Fruit fly (Drosophila melanogaster) whole organism, adult: ENCODE results near the gene CG43796.

Source experiments
- CG11617 ChIP-seq: fragments of 200-800 bp; sonication (Bioruptor generic); optimal IDR thresholded peaks from 2 replicates; lab custom pipeline; 2017; ENCODE audit warnings: mild to moderate bottlenecking, missing biosample characterization, missing genetic modification reagents, missing genetic modification characterization
- CG12768 ChIP-seq: fragments of 200-800 bp; sonication (Bioruptor generic); optimal IDR thresholded peaks from 2 replicates; lab custom pipeline; 2017; ENCODE audit warnings: missing biosample characterization, missing genetic modification characterization, mild to moderate bottlenecking, moderate library complexity, missing genetic modification reagents
- CG1620 ChIP-seq: fragments of 200-800 bp; sonication (Bioruptor generic); optimal IDR thresholded peaks from 2 replicates; lab custom pipeline; 2016; ENCODE audit warnings: missing biosample characterization, missing genetic modification characterization
- CG33017 ChIP-seq: fragments of 200-800 bp; sonication (Bioruptor generic); optimal IDR thresholded peaks from 2 replicates; lab custom pipeline; 2018; ENCODE audit warnings: missing biosample characterization, mild to moderate bottlenecking, missing genetic modification characterization, moderate library complexity
- CG7045 ChIP-seq: fragments of 200-800 bp; sonication (Bioruptor generic); optimal IDR thresholded peaks from 2 replicates; lab custom pipeline; 2017; ENCODE audit warnings: missing biosample characterization, mild to moderate bottlenecking, missing genetic modification characterization
- Clk ChIP-seq: fragments of 200-800 bp; sonication (Bioruptor generic); optimal IDR thresholded peaks from 2 replicates; lab custom pipeline; 2017; ENCODE audit warnings: missing biosample characterization, missing genetic modification characterization
- Hr96 ChIP-seq: fragments of 200-800 bp; sonication (Bioruptor generic); optimal IDR thresholded peaks from 2 replicates; lab custom pipeline; 2016; ENCODE audit warnings: missing biosample characterization, missing genetic modification characterization
- Mnt ChIP-seq: fragments of 200-800 bp; sonication (Bioruptor generic); optimal IDR thresholded peaks from 2 replicates; lab custom pipeline; 2016; ENCODE audit warnings: missing biosample characterization, mild to moderate bottlenecking, missing genetic modification characterization
- cic ChIP-seq: fragments of 200-800 bp; sonication (Bioruptor generic); optimal IDR thresholded peaks from 2 replicates; lab custom pipeline; 2017; ENCODE audit warnings: missing biosample characterization, mild to moderate bottlenecking, missing genetic modification characterization, moderate library complexity
- cnc ChIP-seq, 2 experiments: fragments of >200 bp; optimal IDR thresholded peaks; 2 replicates each; lab custom pipeline; 2017
- kay ChIP-seq: fragments of 200-800 bp; sonication (Bioruptor generic); peaks from one replicate; lab custom pipeline; 2016; ENCODE audit warnings: missing biosample characterization, missing genetic modification characterization, borderline replicate concordance
- ovo ChIP-seq: fragments of 200-800 bp; sonication (Bioruptor generic); optimal IDR thresholded peaks from 2 replicates; lab custom pipeline; 2016; ENCODE audit warnings: missing biosample characterization, missing genetic modification characterization
- pad ChIP-seq: fragments of 200-800 bp; sonication (Bioruptor generic); optimal IDR thresholded peaks from 3 replicates; lab custom pipeline; 2017; ENCODE audit warnings: missing biosample characterization, missing genetic modification characterization, mild to moderate bottlenecking, moderate library complexity, missing genetic modification reagents
- tj ChIP-seq: fragments of 200-800 bp; sonication (Bioruptor generic); optimal IDR thresholded peaks from 3 replicates; lab custom pipeline; 2017; ENCODE audit warnings: missing biosample characterization, mild to moderate bottlenecking, missing genetic modification characterization, moderate library complexity

DNA sequence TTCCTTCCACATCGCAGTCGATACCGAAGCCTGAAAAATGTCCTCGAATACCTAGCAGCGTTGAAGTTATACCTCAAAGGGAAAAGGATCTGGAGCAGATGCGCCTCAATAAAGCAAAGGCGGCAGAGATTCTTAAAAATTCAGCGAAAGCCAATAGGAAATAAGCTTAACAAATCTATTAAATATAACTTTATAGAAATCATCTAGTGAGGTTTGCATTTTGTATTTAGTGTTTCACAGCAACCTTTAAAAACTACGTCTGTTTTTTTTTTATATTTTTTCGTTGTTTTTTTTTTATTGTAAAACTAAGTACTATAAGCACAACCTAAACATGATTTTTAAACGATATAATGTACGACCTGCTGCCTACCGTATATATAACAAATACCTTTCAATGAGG is 40.0 kb upstream of the CG43796 start, which contains the start of gene CG31897:
- TF ChIP-seq Hr96 (GFP tag; lab: Kevin White, UChicago): no peak
- TF ChIP-seq ovo (GFP tag; lab: Kevin White, UChicago): no peak
- no peak for TF ChIP-seq pad (GFP tag; lab: Kevin White, UChicago)
- no peak for TF ChIP-seq Clk (GFP tag; lab: Kevin White, UChicago)
- no peak for TF ChIP-seq cic
- TF ChIP-seq CG33017: no peak
- TF ChIP-seq CG7045 (GFP tag; lab: Kevin White, UChicago): no peak
- no peak for TF ChIP-seq cnc (optimal IDR thresholded peaks at IDR 0.05; lab: Kevin White, UChicago)
- TF ChIP-seq CG12768: no peak
- TF ChIP-seq CG11617 (GFP tag; lab: Kevin White, UChicago): no peak
- no peak for TF ChIP-seq Mnt
- no peak for TF ChIP-seq CG1620
- no peak for TF ChIP-seq kay (GFP tag; lab: Kevin White, UChicago)
- no peak for TF ChIP-seq tj
